Worm (Caenorhabditis elegans) whole organism, L1 larva: Measurements from ENCODE around the gene F46H5.4.

Source experiments
- F16B12.6 ChIP-seq: fragments of 150-350 bp; optimal IDR thresholded peaks from 2 replicates; lab custom pipeline; 2014; ENCODE audit warnings: missing biosample characterization, missing genetic modification characterization
- ama-1 ChIP-seq: fragments of 150-350 bp; optimal IDR thresholded peaks from 2 replicates; lab custom pipeline; 2014
- efl-1 ChIP-seq, 4 experiments: fragments of 150-350 bp; optimal IDR thresholded peaks in 3 of 4; peaks in 1 of 4; 1 replicate in 1 of 4; 2 replicates in 3 of 4; lab custom pipeline; 2014; ENCODE audit warnings: missing biosample characterization in 2 of 4, missing genetic modification characterization in 2 of 4, missing genetic modification reagents in 2 of 4
- fos-1 ChIP-seq: fragments of 150-350 bp; optimal IDR thresholded peaks from 2 replicates; lab custom pipeline; 2014; ENCODE audit warnings: missing biosample characterization, missing genetic modification characterization
- hpl-2 ChIP-seq: fragments of 150-350 bp; optimal IDR thresholded peaks from 2 replicates; lab custom pipeline; 2014; ENCODE audit warnings: missing biosample characterization, missing genetic modification reagents, missing genetic modification characterization
- jun-1 ChIP-seq: fragments of 150-350 bp; optimal IDR thresholded peaks from 2 replicates; lab custom pipeline; 2014; ENCODE audit warnings: missing biosample characterization, missing genetic modification reagents, missing genetic modification characterization
- mdl-1 ChIP-seq, 2 experiments: fragments of 150-350 bp; optimal IDR thresholded peaks; 2 replicates each; lab custom pipeline; 2014 to 2017; ENCODE audit warnings: missing biosample characterization in 2 of 2, missing genetic modification characterization in 2 of 2, inconsistent platforms in 1 of 2
- nhr-11 ChIP-seq: fragments of 150-350 bp; optimal IDR thresholded peaks from 2 replicates; lab custom pipeline; 2014; ENCODE audit warnings: missing biosample characterization, missing genetic modification characterization
- sptf-1 ChIP-seq: fragments of 150-350 bp; optimal IDR thresholded peaks from 2 replicates; lab custom pipeline; 2014; ENCODE audit warnings: missing biosample characterization, missing genetic modification characterization
- vab-15 ChIP-seq: sonication (generic microtip); optimal IDR thresholded peaks from 2 replicates; lab custom pipeline; 2017; ENCODE audit warnings: missing genotype, mild to moderate bottlenecking, missing genetic modification characterization, missing compliant biosample characterization

- TF ChIP-seq vab-15 (tag; lab: Kevin White, UChicago) (no peak), F16B12.6 (tag; lab: Kevin White, UChicago) (no peak), ama-1 (lab: Kevin White, UChicago) (no peak), nhr-11 (no peak), sptf-1 (no peak), fos-1 (tag; lab: Kevin White, UChicago) (no peak), efl-1 (optimal IDR thresholded peaks at IDR 0.05; lab: Kevin White, UChicago) (no peak), efl-1 (GFP tag; optimal IDR thresholded peaks at IDR 0.05 in 1 of 2; lab: Kevin White, UChicago) (no peak), hpl-2 (GFP tag; lab: Kevin White, UChicago) (no peak), jun-1 (no peak), mdl-1 (tag; optimal IDR thresholded peaks at IDR 0.05; lab: Kevin White, UChicago) (no peak)
Measured at ce11 chrX:7209151-7209550, 45.3 kb downstream of the F46H5.4 start.
